Worm (Caenorhabditis elegans): ENCODE results near the gene M7.12.

The M7.12 gene

DNA sequence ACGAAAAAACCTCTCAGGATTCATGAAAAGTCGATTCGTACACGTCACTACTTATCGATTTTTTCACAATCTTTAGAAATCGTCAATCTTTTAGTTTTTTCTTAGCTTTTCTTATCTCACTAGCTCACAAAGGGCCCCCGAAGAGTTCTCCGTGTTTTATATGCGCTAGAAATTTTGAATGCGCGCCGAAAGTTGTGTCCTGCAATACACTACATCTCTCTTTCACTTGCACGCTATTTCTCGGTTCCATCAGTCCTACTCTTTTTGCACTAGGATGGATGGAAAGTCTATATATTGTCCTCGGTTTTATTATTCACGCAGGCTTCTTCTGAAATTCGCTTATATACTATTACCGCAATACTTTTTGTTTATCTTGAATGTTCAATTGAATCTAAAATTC, 27.8 kb upstream of the M7.12 start:
- TF ChIP-seq snpc-4 (tag; optimal IDR thresholded peaks at IDR 0.05) (no peak), ceh-39 (tag; optimal IDR thresholded peaks at IDR 0.05) (no peak), mab-5 (tag; optimal IDR thresholded peaks at IDR 0.05) (no peak), ham-2 (GFP tag; optimal IDR thresholded peaks at IDR 0.05) (no peak), elt-1 (tag; optimal IDR thresholded peaks at IDR 0.05; ENCODE audit: borderline replicate concordance, insufficient read depth) (no peak), nhr-12 (tag; optimal IDR thresholded peaks at IDR 0.05) (no peak), lsy-2 (tag; optimal IDR thresholded peaks at IDR 0.05) (no peak), mep-1 (tag; optimal IDR thresholded peaks at IDR 0.05) (no peak), unc-120 (tag; optimal IDR thresholded peaks at IDR 0.05; ENCODE audit: poor library complexity, severe bottlenecking) (no peak), nhr-237 (tag; optimal IDR thresholded peaks at IDR 0.05) (no peak), pha-4 (tag; optimal IDR thresholded peaks at IDR 0.05) (no peak), sptf-1 (tag; optimal IDR thresholded peaks at IDR 0.05) (no peak), M03D4.4 (tag; optimal IDR thresholded peaks at IDR 0.05) (no peak), drap-1 (GFP tag; optimal IDR thresholded peaks at IDR 0.05) (no peak), ceh-43 (GFP tag; optimal IDR thresholded peaks at IDR 0.05) (no peak)

DNA sequence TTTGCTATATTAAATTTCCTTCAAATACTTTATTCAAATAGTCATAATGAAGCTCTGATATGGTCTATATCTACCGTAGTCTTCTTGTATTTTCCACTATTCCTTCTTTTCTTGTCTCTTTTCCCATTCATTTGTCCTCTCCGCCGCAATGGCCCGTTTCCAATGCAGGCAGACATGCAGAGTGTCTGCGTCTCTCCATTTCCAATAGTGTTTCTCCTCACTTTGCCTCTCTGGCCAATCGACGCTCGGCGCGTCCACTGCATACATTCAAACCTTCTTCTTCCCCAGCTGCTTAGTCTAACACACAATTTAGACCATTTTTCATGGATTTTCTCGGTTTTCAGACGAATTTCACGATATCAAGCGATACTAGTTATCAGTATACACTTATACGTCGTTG, 27.4 kb upstream of the M7.12 start:
- TF ChIP-seq mls-2 (tag; optimal IDR thresholded peaks at IDR 0.05) (peak; percentile 46), lin-13 (tag; optimal IDR thresholded peaks at IDR 0.05) (peak; percentile 38), mep-1 (tag; optimal IDR thresholded peaks at IDR 0.05) (no peak), ceh-83 (GFP tag; optimal IDR thresholded peaks at IDR 0.05) (no peak), flh-1 (GFP tag; optimal IDR thresholded peaks at IDR 0.05) (no peak), tbx-8 (GFP tag; optimal IDR thresholded peaks at IDR 0.05) (no peak), ztf-11 (tag; optimal IDR thresholded peaks at IDR 0.05) (no peak), unc-120 (tag; optimal IDR thresholded peaks at IDR 0.05; ENCODE audit: poor library complexity, severe bottlenecking) (peak; percentile 63), pha-4 (tag; optimal IDR thresholded peaks at IDR 0.05) (peak; percentile 41), nhr-237 (tag; optimal IDR thresholded peaks at IDR 0.05) (no peak), lsy-2 (tag; optimal IDR thresholded peaks at IDR 0.05) (peak; percentile 43), elt-1 (tag; optimal IDR thresholded peaks at IDR 0.05; ENCODE audit: borderline replicate concordance, insufficient read depth) (no peak), blmp-1 (tag; optimal IDR thresholded peaks at IDR 0.05) (no peak), mab-5 (tag; optimal IDR thresholded peaks at IDR 0.05) (no peak)

DNA sequence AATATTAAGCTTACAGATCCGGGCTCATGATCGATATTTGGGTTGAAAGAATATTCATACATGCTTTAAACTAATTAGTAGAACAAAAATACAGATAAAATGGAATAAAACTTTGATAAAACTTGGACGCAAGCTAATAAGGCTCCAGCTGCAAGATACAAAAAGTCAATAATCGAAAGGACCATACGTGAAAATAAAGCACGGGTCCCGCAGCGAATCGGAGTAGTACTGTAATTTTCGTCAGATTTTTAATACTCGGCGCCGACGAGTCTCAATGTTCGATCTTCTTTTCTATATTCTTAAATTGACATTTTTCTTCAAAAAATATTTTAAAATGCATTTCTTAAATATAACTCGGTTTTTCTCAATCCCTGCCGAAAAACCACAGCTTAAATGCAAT, 26.9 kb upstream of the M7.12 start, which contains the start of gene spo-11:
spo-11 (minus strand) TSS at position 189 of the 400 bp plus-strand sequence.
- TF ChIP-seq bed-3 (GFP tag; optimal IDR thresholded peaks at IDR 0.05) (no peak), unc-120 (tag; optimal IDR thresholded peaks at IDR 0.05; ENCODE audit: poor library complexity, severe bottlenecking) (no peak), zip-8 (tag; optimal IDR thresholded peaks at IDR 0.05) (no peak), ceh-39 (tag; optimal IDR thresholded peaks at IDR 0.05) (no peak), ceh-43 (GFP tag; optimal IDR thresholded peaks at IDR 0.05) (no peak), cnd-1 (tag; optimal IDR thresholded peaks at IDR 0.05) (no peak), drap-1 (GFP tag; optimal IDR thresholded peaks at IDR 0.05) (no peak), mab-5 (tag; optimal IDR thresholded peaks at IDR 0.05) (no peak), nhr-28 (tag; optimal IDR thresholded peaks at IDR 0.05) (no peak), unc-39 (tag; optimal IDR thresholded peaks at IDR 0.05) (no peak), sem-2 (GFP tag; optimal IDR thresholded peaks at IDR 0.05) (no peak), pha-4 (tag; optimal IDR thresholded peaks at IDR 0.05) (no peak), ztf-11 (tag; optimal IDR thresholded peaks at IDR 0.05) (no peak), lsy-2 (tag; optimal IDR thresholded peaks at IDR 0.05) (no peak), sptf-1 (tag; optimal IDR thresholded peaks at IDR 0.05) (no peak), lin-32 (GFP tag; optimal IDR thresholded peaks at IDR 0.05) (no peak)

DNA sequence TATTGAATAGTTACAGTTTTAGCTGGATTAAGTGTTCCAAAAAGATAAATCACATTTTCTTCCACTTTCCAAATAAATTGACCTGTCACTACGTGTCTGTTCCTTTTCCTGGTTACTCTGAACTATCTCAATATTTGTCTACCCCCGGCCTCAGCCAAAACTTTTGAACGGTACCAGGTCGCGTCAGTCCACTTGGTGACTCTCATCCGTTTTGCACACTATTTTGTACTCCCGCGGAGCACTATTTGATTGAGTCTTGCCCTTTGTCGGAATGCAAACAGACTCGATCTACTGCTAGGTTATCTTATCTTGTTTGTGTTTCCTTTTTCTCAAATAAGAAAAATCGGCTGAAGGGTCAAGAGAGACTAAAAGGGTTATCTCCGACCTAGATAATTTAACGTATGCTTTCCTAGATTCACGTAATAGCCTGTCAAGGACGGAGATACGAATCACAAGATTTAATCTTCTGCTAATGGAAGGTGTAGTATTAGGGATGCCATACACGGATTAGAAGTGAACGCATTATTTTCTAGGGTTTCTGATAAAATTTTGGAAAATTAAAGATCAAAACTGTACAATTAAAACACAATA, 22.3 kb upstream of the M7.12 start:
- TF ChIP-seq ceh-39 (tag; optimal IDR thresholded peaks at IDR 0.05) (no peak), elt-3 (tag; optimal IDR thresholded peaks at IDR 0.05) (no peak), zip-8 (tag; optimal IDR thresholded peaks at IDR 0.05) (no peak), ces-1 (GFP tag; optimal IDR thresholded peaks at IDR 0.05) (no peak), nhr-237 (tag; optimal IDR thresholded peaks at IDR 0.05) (no peak), nhr-12 (tag; optimal IDR thresholded peaks at IDR 0.05) (no peak), ham-2 (GFP tag; optimal IDR thresholded peaks at IDR 0.05) (peak; percentile 74), pha-4 (tag; optimal IDR thresholded peaks at IDR 0.05) (peak; percentile 10), ceh-83 (GFP tag; optimal IDR thresholded peaks at IDR 0.05) (no peak), mls-2 (tag; optimal IDR thresholded peaks at IDR 0.05) (no peak), sptf-1 (tag; optimal IDR thresholded peaks at IDR 0.05) (no peak), hlh-1 (tag; optimal IDR thresholded peaks at IDR 0.05) (no peak), cnd-1 (tag; optimal IDR thresholded peaks at IDR 0.05) (no peak), elt-1 (tag; optimal IDR thresholded peaks at IDR 0.05; ENCODE audit: borderline replicate concordance, insufficient read depth) (peak; percentile 95), blmp-1 (tag; optimal IDR thresholded peaks at IDR 0.05) (no peak), unc-62 (GFP tag; optimal IDR thresholded peaks at IDR 0.05) (no peak), nhr-2 (tag; optimal IDR thresholded peaks at IDR 0.05) (peak; percentile 50), M03D4.4 (tag; optimal IDR thresholded peaks at IDR 0.05) (no peak)

Measured in whole organism, mixed stage, embryonic.